Worm (Caenorhabditis elegans): ENCODE data around the gene scyl-1.

scyl-1 gene

DNA sequence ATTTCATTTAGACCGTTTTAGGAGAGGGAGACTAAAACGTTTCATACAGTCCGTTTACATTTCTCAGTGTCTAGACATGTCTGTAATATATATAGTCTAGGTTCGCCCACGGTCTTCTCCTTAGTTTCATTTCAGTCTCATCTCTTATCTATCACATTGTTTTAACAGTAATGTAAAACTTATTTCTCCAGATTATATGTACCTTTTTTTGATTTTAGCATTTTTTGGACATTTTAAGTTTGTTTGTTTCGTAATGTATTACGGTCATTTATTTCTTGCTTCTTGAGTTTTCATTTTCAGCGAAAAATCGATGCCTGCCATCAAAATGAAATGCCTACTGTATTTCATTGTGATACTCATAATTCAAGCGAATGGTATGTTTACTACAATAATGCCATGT lies 27.7 kb downstream of the scyl-1 start, which contains the start of gene F15B9.6:
TSS of gene F15B9.6 (plus strand) at position 301 of the 400 bp plus-strand sequence.
- TF ChIP-seq ref-1 (GFP tag; conservative IDR thresholded peaks at IDR 0.05) (no peak), klf-2 (GFP tag; conservative IDR thresholded peaks at IDR 0.05) (no peak), flt-1 (GFP tag; IDR thresholded peaks at IDR 0.05) (no peak), ztf-23 (GFP tag; IDR thresholded peaks at IDR 0.05) (no peak), ztf-29 (GFP tag; IDR thresholded peaks at IDR 0.05) (no peak), tab-1 (GFP tag; IDR thresholded peaks at IDR 0.05) (no peak), cog-1 (tag; optimal IDR thresholded peaks at IDR 0.05) (no peak), med-1 (GFP tag; optimal IDR thresholded peaks at IDR 0.05; ENCODE audit: insufficient read depth) (no peak), T22C8.4 (GFP tag; IDR thresholded peaks at IDR 0.05) (no peak)

DNA sequence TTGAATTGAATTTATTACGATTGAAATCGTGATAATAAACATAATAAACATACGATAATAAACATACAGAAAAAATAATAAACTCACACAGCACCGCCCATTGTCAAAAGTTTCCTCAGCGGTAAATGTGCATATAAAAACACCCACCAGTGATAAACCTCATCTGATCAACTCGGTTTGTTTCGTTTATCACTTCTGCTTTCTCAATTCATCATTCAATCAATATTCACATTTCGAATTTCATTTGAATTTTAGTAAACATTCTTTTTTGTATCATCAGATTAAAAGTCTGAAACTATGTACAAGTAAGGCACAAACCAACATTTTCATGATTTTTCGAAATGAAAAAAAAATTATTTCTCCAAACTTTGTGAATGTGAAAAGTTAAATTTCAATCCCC lies 28.4 kb downstream of the scyl-1 start, which contains the start of gene try-10:
TSS of gene try-10 (minus strand) at position 101 of the 400 bp plus-strand sequence.
- TF ChIP-seq med-1 (GFP tag; optimal IDR thresholded peaks at IDR 0.05; ENCODE audit: insufficient read depth) (no peak), ztf-23 (GFP tag; IDR thresholded peaks at IDR 0.05) (no peak), ztf-29 (GFP tag; IDR thresholded peaks at IDR 0.05) (no peak), cog-1 (tag; optimal IDR thresholded peaks at IDR 0.05) (no peak), flt-1 (GFP tag; IDR thresholded peaks at IDR 0.05) (no peak), ref-1 (GFP tag; conservative IDR thresholded peaks at IDR 0.05) (no peak), klf-2 (GFP tag; conservative IDR thresholded peaks at IDR 0.05) (no peak), T22C8.4 (GFP tag; IDR thresholded peaks at IDR 0.05) (no peak), tab-1 (GFP tag; IDR thresholded peaks at IDR 0.05) (no peak)

DNA sequence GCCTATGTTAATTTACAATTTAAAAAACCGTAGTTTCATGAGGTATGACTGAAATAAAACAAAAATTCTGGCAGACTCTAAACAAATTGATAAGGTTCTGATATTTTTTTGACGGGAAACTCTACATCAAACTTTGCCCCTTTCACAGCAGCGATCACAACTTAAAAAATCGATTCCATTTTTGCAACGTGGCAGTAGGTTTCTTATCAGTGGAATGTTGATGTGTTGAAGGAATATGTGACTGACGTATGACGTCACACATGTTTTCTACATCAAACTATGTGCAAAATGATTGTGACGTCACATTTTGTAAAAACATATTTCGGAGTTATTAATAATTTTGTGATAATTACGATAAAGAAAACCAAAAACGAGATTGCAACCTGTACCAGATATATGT lies 29.6 kb downstream of the scyl-1 start:
- TF ChIP-seq flt-1 (GFP tag; IDR thresholded peaks at IDR 0.05) (no peak), ztf-23 (GFP tag; IDR thresholded peaks at IDR 0.05) (no peak), ztf-29 (GFP tag; IDR thresholded peaks at IDR 0.05) (no peak), klf-2 (GFP tag; conservative IDR thresholded peaks at IDR 0.05) (no peak), tab-1 (GFP tag; IDR thresholded peaks at IDR 0.05) (no peak), cog-1 (tag; optimal IDR thresholded peaks at IDR 0.05) (no peak), ref-1 (GFP tag; conservative IDR thresholded peaks at IDR 0.05) (no peak), med-1 (GFP tag; optimal IDR thresholded peaks at IDR 0.05; ENCODE audit: insufficient read depth) (no peak), T22C8.4 (GFP tag; IDR thresholded peaks at IDR 0.05) (no peak)

DNA sequence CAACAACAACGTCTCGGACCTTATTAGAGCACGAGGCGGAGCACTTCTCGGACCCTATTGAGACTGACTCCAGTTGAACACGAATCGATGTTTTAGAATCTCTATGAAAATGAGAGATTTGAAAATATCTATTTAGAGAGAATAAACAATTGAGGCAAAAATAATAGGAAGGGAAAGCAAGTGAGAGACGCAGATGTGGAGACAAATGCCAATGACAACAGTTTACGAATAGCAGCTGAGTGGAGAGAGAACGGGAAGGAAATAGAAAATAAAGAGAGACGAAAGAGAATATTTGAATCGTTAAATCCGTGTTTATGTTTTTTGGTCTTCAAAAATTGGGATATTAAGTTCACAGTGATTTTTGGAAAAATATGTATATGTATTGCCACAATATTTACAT lies 31.7 kb downstream of the scyl-1 start:
- TF ChIP-seq cog-1 (tag; optimal IDR thresholded peaks at IDR 0.05): peak; percentile 16
- TF ChIP-seq tab-1 (GFP tag; IDR thresholded peaks at IDR 0.05): no peak

ce11 chrV:13009271-13009670 lies 32.2 kb downstream of the scyl-1 start:
- TF ChIP-seq klf-2 (GFP tag; conservative IDR thresholded peaks at IDR 0.05) (no peak), tab-1 (GFP tag; IDR thresholded peaks at IDR 0.05) (no peak)

DNA sequence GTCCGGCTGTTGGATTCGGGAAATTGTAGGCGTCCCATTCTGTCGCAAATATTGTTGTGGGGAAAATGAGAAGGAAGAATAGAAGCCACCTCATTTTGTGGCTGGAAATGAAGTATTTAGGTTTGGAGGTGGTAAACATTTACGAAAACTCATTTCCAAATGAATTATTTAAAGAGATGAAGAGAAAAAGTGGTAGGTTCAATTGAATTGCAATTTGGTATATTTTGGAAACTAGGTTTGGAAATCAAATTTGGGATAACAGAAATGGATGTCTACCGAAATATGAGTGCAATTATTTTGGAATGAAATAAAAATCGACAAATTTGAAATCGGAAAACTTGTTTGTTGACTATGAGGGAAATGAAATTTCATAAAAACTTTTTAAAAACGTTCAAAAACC lies 32.7 kb downstream of the scyl-1 start, which contains the start of gene F15B9.10:
TSS of gene F15B9.10 (minus strand) at position 101 of the 400 bp plus-strand sequence.
- TF ChIP-seq med-1 (GFP tag; optimal IDR thresholded peaks at IDR 0.05; ENCODE audit: insufficient read depth) (no peak), tab-1 (GFP tag; IDR thresholded peaks at IDR 0.05) (no peak), ref-1 (GFP tag; conservative IDR thresholded peaks at IDR 0.05) (no peak), ztf-23 (GFP tag; IDR thresholded peaks at IDR 0.05) (no peak), klf-2 (GFP tag; conservative IDR thresholded peaks at IDR 0.05) (no peak)

- TF ChIP-seq ref-1 (GFP tag; conservative IDR thresholded peaks at IDR 0.05) (no peak), ztf-29 (GFP tag; IDR thresholded peaks at IDR 0.05) (no peak), cog-1 (tag; optimal IDR thresholded peaks at IDR 0.05) (no peak), T22C8.4 (GFP tag; IDR thresholded peaks at IDR 0.05) (no peak), klf-2 (GFP tag; conservative IDR thresholded peaks at IDR 0.05) (no peak), ztf-23 (GFP tag; IDR thresholded peaks at IDR 0.05) (no peak), med-1 (GFP tag; optimal IDR thresholded peaks at IDR 0.05; ENCODE audit: insufficient read depth) (no peak), tab-1 (GFP tag; IDR thresholded peaks at IDR 0.05) (no peak), flt-1 (GFP tag; IDR thresholded peaks at IDR 0.05) (no peak)
Measured at ce11 chrV:13006754-13007153, 34.8 kb downstream of the scyl-1 start.

ce11 chrV:13004374-13004773 lies 37.1 kb downstream of the scyl-1 start:
- 0 out of 2 replicates have a peak, but pooled peaks have one; percentile 25 for TF ChIP-seq tab-1 (GFP tag; IDR thresholded peaks at IDR 0.05)
- no peak for TF ChIP-seq ref-1 (GFP tag; conservative IDR thresholded peaks at IDR 0.05)

ce11 chrV:13003378-13003777 lies 38.1 kb downstream of the scyl-1 start:
- TF ChIP-seq ztf-23 (GFP tag; IDR thresholded peaks at IDR 0.05): peak; percentile 94
- peak; percentile 52 for TF ChIP-seq cog-1 (tag; optimal IDR thresholded peaks at IDR 0.05)
- peak; percentile 79; the same call in 1 of the 2 replicates for TF ChIP-seq ref-1 (GFP tag; conservative IDR thresholded peaks at IDR 0.05)
- peak; percentile 94 for TF ChIP-seq flt-1 (GFP tag; IDR thresholded peaks at IDR 0.05)
- peak; percentile 79 for TF ChIP-seq ztf-29 (GFP tag; IDR thresholded peaks at IDR 0.05)
- peak; percentile 87 for TF ChIP-seq klf-2 (GFP tag; conservative IDR thresholded peaks at IDR 0.05)
- peak; percentile 93 for TF ChIP-seq tab-1 (GFP tag; IDR thresholded peaks at IDR 0.05)
- TF ChIP-seq T22C8.4 (GFP tag; IDR thresholded peaks at IDR 0.05): peak; percentile 80
- TF ChIP-seq med-1 (GFP tag; optimal IDR thresholded peaks at IDR 0.05; ENCODE audit: insufficient read depth): peak; percentile 30

DNA sequence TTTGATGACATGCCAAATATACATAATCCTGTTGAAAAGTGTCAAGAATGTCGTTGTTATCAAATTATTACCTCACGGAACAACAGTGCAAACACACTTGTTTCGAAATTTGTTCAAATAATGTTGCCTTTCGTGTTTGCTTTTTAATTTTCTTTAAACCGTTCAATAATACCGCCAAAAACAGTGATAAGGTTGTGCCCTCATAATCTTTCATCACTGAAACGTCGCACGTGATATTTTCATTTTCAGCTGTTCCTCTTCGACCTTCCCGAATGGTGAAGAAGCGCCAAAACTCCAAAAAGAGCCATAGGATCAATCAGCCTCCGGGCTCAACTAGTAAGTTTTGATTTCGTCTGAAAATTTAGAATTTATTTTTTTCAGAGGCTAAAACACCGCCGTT lies 39.5 kb downstream of the scyl-1 start, which contains the start of gene inft-2:
TSS of gene inft-2 (plus strand) at position 248 of the 400 bp plus-strand sequence.
- TF ChIP-seq T22C8.4 (GFP tag; IDR thresholded peaks at IDR 0.05) (no peak), med-1 (GFP tag; optimal IDR thresholded peaks at IDR 0.05; ENCODE audit: insufficient read depth) (no peak), ref-1 (GFP tag; conservative IDR thresholded peaks at IDR 0.05) (no peak), tab-1 (GFP tag; IDR thresholded peaks at IDR 0.05) (no peak), cog-1 (tag; optimal IDR thresholded peaks at IDR 0.05) (no peak), ztf-23 (GFP tag; IDR thresholded peaks at IDR 0.05) (no peak), klf-2 (GFP tag; conservative IDR thresholded peaks at IDR 0.05) (no peak), ztf-29 (GFP tag; IDR thresholded peaks at IDR 0.05) (no peak), flt-1 (GFP tag; IDR thresholded peaks at IDR 0.05) (no peak)

Data from whole organism, midembryonic.